Worm (Caenorhabditis elegans): ENCODE results near the gene rev-1.

Gene rev-1

DNA sequence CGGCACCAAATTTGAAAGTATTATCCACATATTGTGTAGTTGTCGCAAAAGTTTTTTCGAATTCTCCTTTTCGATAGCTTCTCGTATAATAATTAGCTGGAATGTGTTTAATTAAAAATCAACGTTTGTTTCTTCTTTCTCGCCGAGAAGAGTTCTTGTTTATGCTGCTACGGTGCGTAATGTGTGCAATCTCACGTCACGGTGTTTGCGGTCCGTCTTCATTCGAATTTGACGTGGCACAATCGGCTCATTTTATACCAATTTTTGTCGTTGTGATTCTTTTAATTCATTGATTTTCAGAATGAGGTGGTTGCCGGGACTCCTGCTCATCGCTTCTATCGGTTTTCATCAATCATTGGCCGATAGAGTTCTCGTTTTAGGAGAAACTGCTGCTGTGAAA is 36.2 kb upstream of the rev-1 start, which contains the start of gene ostb-1:
TSS of gene ostb-1 (plus strand) at position 301 of the 400 bp plus-strand sequence.
- TF ChIP-seq med-1 (GFP tag; optimal IDR thresholded peaks at IDR 0.05; ENCODE audit: insufficient read depth) (no peak), ref-1 (GFP tag; conservative IDR thresholded peaks at IDR 0.05) (no peak), ztf-29 (GFP tag; IDR thresholded peaks at IDR 0.05) (no peak), tab-1 (GFP tag; IDR thresholded peaks at IDR 0.05) (no peak), ztf-23 (GFP tag; IDR thresholded peaks at IDR 0.05) (no peak), klf-2 (GFP tag; conservative IDR thresholded peaks at IDR 0.05) (no peak), cog-1 (tag; optimal IDR thresholded peaks at IDR 0.05) (no peak), flt-1 (GFP tag; IDR thresholded peaks at IDR 0.05) (no peak), T22C8.4 (GFP tag; IDR thresholded peaks at IDR 0.05) (no peak)

DNA sequence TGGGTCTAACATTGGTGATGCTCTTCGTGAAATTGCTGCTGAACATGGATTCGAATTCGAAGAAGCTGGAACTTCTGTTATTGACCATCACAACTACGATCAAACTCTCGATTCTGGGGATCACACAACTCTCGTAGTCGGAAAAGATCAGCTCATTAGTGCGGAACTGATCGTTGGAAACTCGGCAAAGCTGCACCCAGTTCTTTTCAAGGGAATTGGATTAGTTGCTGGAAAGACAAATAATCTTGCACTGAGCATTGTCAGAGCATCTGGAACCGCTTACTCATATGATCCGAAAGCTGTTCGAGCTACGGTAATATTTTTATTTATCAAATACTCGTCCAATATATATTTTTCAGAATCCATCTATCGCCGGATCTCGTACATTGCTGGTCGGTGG is 35.5 kb upstream of the rev-1 start:
- TF ChIP-seq klf-2 (GFP tag; conservative IDR thresholded peaks at IDR 0.05) = no peak
- TF ChIP-seq med-1 (GFP tag; optimal IDR thresholded peaks at IDR 0.05; ENCODE audit: insufficient read depth) = no peak
- no peak for TF ChIP-seq T22C8.4 (GFP tag; IDR thresholded peaks at IDR 0.05)
- TF ChIP-seq ref-1 (GFP tag; conservative IDR thresholded peaks at IDR 0.05) = no peak
- no peak for TF ChIP-seq cog-1 (tag; optimal IDR thresholded peaks at IDR 0.05)
- TF ChIP-seq flt-1 (GFP tag; IDR thresholded peaks at IDR 0.05) = no peak
- TF ChIP-seq ztf-29 (GFP tag; IDR thresholded peaks at IDR 0.05) = no peak
- TF ChIP-seq tab-1 (GFP tag; IDR thresholded peaks at IDR 0.05) = no peak
- no peak for TF ChIP-seq ztf-23 (GFP tag; IDR thresholded peaks at IDR 0.05)

DNA sequence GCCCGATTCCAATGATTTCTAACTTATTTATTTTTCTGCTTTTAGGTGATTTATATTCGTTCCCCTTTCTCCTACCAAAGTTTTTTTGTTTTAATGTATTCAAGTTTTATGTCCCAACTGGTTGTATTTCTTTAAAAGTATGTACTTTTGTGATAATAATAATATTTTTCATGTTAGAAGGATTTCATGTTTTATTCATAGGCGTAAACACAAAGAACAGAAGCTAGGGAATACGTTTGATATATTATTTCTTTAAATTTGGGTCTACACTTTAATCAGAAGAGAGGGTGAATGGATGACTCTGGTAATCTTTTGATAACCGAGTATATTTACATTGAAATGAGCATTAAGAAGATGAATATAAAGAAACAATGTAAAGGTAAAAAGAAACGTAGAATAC is 34.3 kb upstream of the rev-1 start:
- TF ChIP-seq ref-1 (GFP tag; conservative IDR thresholded peaks at IDR 0.05) = no peak
- TF ChIP-seq ztf-23 (GFP tag; IDR thresholded peaks at IDR 0.05) = no peak
- no peak for TF ChIP-seq med-1 (GFP tag; optimal IDR thresholded peaks at IDR 0.05; ENCODE audit: insufficient read depth)
- no peak for TF ChIP-seq T22C8.4 (GFP tag; IDR thresholded peaks at IDR 0.05)
- TF ChIP-seq cog-1 (tag; optimal IDR thresholded peaks at IDR 0.05) = no peak
- no peak for TF ChIP-seq flt-1 (GFP tag; IDR thresholded peaks at IDR 0.05)
- TF ChIP-seq klf-2 (GFP tag; conservative IDR thresholded peaks at IDR 0.05) = no peak
- no peak for TF ChIP-seq tab-1 (GFP tag; IDR thresholded peaks at IDR 0.05)
- no peak for TF ChIP-seq ztf-29 (GFP tag; IDR thresholded peaks at IDR 0.05)

DNA sequence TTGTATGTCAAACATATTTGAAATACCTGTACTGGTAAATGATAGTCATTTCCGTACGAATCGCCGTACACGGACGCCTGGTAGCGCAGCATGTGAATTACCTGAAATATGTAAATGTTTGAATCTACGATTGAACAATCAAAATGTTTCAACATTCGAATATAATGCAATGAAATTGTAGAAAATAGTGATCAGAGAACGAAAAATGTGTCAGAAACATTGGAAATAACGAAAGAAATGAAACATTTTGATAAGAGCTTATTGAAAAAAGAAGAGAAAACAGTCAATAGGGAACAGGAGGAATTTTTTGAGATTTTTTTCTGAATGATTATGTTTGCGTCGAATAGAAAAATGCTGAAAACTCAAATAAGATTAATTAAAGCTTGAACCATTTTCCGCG is 30.4 kb upstream of the rev-1 start, which contains the start of gene ztf-17:
TSS of gene ztf-17 (minus strand) at position 101 of the 400 bp plus-strand sequence.
- TF ChIP-seq med-1 (GFP tag; optimal IDR thresholded peaks at IDR 0.05; ENCODE audit: insufficient read depth) (no peak), klf-2 (GFP tag; conservative IDR thresholded peaks at IDR 0.05) (no peak), flt-1 (GFP tag; IDR thresholded peaks at IDR 0.05) (no peak)

DNA sequence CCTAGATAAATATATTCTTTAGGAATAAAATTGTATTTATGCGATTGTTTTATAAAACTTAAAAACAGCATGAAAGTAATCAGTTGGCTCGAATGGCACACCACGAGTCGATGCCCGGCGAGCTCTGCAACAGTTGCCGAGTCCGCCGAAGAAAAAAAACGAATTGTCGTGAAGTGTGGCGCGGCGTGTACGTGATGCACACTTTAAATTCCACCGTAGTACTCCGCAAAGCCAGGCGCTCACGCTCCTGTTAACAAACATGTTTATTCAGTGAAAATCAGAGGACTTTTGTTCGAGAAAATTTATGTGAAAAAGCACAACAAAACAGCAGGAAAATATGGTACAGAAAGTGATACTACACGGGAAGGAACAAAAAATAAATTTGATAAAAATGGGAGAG is 29.8 kb upstream of the rev-1 start:
- TF ChIP-seq flt-1 (GFP tag; IDR thresholded peaks at IDR 0.05) = 0 out of 2 replicates have a peak, but pooled peaks have one; percentile 20
- TF ChIP-seq ref-1 (GFP tag; conservative IDR thresholded peaks at IDR 0.05) = no peak

DNA sequence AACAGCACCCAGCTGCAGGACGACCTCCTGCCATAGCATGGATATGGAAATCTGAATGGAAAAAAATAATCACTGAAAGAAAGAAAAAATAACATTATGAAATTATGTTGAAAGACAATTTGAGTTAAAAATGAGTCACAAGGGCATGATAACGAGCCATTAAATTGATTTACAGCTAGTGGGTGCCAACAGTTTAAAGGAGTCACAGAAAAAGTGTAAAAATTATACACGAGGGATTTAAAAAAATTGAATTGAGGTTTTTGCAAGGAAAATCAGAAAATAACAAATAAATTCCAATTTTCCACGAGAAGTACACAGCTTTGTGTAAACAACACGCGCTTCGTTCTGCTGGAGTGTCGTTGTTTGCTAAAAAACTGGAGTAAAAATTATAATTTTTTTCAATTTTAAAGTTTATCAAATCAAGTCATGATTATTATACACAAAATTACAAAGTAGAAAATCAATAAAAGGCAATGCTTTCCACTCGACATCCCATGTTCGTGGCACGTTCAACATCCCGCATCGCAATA is 26.5 kb upstream of the rev-1 start, which contains the start of gene T01H3.3:
TSS of gene T01H3.3 (minus strand) at position 51 of the 530 bp plus-strand sequence.
- TF ChIP-seq ztf-29 (GFP tag; IDR thresholded peaks at IDR 0.05) (no peak), klf-2 (GFP tag; conservative IDR thresholded peaks at IDR 0.05) (no peak), T22C8.4 (GFP tag; IDR thresholded peaks at IDR 0.05) (no peak), tab-1 (GFP tag; IDR thresholded peaks at IDR 0.05) (no peak), cog-1 (tag; optimal IDR thresholded peaks at IDR 0.05) (no peak), flt-1 (GFP tag; IDR thresholded peaks at IDR 0.05) (no peak), ztf-23 (GFP tag; IDR thresholded peaks at IDR 0.05) (no peak), ref-1 (GFP tag; conservative IDR thresholded peaks at IDR 0.05) (no peak), med-1 (GFP tag; optimal IDR thresholded peaks at IDR 0.05; ENCODE audit: insufficient read depth) (no peak)

DNA sequence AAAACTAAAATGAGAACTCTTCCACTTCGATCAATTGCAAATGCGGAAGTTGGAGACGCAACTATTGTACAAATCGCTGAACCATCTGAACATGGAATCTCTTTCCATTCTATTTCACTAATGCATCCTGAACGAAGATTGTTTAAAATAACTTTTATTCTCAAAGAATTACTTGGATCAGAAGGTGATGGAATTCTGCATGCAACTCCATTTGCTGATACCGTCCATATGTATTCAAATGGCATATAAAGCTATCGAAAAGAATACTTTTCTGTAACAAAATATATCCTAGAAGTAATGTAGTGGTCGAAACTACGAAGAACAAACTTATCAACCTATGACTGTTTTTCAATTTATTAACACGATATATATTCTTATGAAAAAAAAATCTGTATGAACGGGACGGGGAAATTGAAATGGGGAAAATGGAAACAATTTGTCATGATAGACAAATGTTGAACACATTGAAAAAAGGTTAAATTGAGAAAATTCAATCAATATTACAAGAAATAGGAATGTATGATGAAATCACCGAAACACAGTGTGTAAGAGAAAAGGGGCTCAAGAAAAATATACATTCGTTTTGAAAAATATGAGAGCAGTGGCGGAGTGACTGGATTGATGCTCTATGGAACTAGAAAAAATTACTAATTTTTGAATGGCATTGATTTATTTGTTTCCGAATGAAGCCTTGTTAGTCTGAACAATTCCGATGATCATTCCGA is 22.5 kb upstream of the rev-1 start, which contains the start of gene T01H3.2:
TSS of gene T01H3.2 (minus strand) at position 251 of the 725 bp plus-strand sequence.
- TF ChIP-seq ref-1 (GFP tag; conservative IDR thresholded peaks at IDR 0.05) (no peak), cog-1 (tag; optimal IDR thresholded peaks at IDR 0.05) (no peak), T22C8.4 (GFP tag; IDR thresholded peaks at IDR 0.05) (no peak), ztf-29 (GFP tag; IDR thresholded peaks at IDR 0.05) (no peak), klf-2 (GFP tag; conservative IDR thresholded peaks at IDR 0.05) (no peak), med-1 (GFP tag; optimal IDR thresholded peaks at IDR 0.05; ENCODE audit: insufficient read depth) (no peak), ztf-23 (GFP tag; IDR thresholded peaks at IDR 0.05) (no peak)

DNA sequence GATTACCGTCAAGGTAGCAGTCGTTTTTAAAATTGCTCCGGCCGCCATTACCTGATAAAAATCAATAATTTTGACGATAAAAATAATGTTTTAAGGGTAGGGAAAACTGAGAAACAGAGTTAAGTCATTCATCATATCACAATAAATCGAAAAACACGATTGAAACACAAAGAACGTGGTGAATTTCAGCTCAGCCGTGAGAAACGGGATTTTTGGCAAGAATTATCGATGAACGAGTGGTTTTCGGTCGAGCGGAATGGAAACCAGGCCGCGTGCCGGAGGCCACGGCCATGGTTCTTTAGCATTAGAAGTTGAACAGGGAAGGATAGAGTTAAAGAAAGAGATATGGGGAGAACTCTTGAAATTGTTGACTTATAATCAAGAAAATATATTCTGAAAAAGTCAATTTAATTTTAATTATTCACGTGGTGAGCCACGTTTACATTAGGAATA is 21.1 kb upstream of the rev-1 start, which contains the start of the genes vha-4 and T01H3.5:
TSS of gene vha-4 (minus strand) at position 51 of the 453 bp plus-strand sequence.
TSS of gene T01H3.5 (plus strand) at position 351 of the 453 bp plus-strand sequence.
- TF ChIP-seq T22C8.4 (GFP tag; IDR thresholded peaks at IDR 0.05) = no peak
- no peak for TF ChIP-seq klf-2 (GFP tag; conservative IDR thresholded peaks at IDR 0.05)
- no peak for TF ChIP-seq tab-1 (GFP tag; IDR thresholded peaks at IDR 0.05)
- no peak for TF ChIP-seq med-1 (GFP tag; optimal IDR thresholded peaks at IDR 0.05; ENCODE audit: insufficient read depth)
- no peak for TF ChIP-seq ztf-29 (GFP tag; IDR thresholded peaks at IDR 0.05)
- TF ChIP-seq ref-1 (GFP tag; conservative IDR thresholded peaks at IDR 0.05) = no peak
- TF ChIP-seq cog-1 (tag; optimal IDR thresholded peaks at IDR 0.05) = no peak
- TF ChIP-seq ztf-23 (GFP tag; IDR thresholded peaks at IDR 0.05) = no peak
- no peak for TF ChIP-seq flt-1 (GFP tag; IDR thresholded peaks at IDR 0.05)

DNA sequence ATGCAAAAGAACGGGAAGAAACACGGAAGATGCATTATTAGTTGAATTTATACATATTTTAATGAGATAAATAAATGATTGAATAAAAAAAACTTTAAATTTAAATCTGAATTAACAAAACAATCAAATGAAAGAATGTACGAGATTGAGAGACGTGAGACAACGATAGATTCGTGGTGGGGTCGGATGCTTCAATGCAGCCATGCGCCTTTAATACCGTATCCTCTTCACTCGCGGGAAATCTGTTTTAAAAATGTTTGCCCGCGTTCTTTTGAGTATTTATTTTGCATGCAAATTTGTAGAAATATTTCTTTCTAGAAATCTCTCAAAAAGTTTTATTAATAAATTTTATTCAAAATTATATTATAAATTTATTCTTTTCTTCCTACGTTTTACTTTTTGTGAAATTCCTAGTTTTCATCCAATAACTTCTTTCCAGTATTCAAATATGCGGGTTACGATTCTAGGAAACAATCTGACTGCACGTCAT is 20.0 kb upstream of the rev-1 start, which contains the start of gene perm-1:
TSS of gene perm-1 (plus strand) at position 440 of the 490 bp plus-strand sequence.
- TF ChIP-seq ztf-23 (GFP tag; IDR thresholded peaks at IDR 0.05) (no peak), T22C8.4 (GFP tag; IDR thresholded peaks at IDR 0.05) (no peak), med-1 (GFP tag; optimal IDR thresholded peaks at IDR 0.05; ENCODE audit: insufficient read depth) (no peak), tab-1 (GFP tag; IDR thresholded peaks at IDR 0.05) (no peak), klf-2 (GFP tag; conservative IDR thresholded peaks at IDR 0.05) (no peak), ref-1 (GFP tag; conservative IDR thresholded peaks at IDR 0.05) (no peak)
